Fruit fly (Drosophila melanogaster) whole organism, embryonic: Measurements from ENCODE around the gene CG6023.

Experiments
- Bgb ChIP-seq: fragments of 200-800 bp; sonication (Bioruptor generic); IDR thresholded peaks from 2 replicates; pipeline ENCODE4 v1.3.6; 2022; ENCODE audit warnings: missing biosample characterization, missing genetic modification characterization; ENCODE audit not compliant: partially characterized antibody
- Bteb2 ChIP-seq: fragments of 200-800 bp; sonication (Bioruptor generic); optimal IDR thresholded peaks from 2 replicates; lab custom pipeline; 2016; ENCODE audit warnings: missing biosample characterization, missing genetic modification characterization
- CG10654 ChIP-seq: fragments of 200-800 bp; sonication (Bioruptor generic); optimal IDR thresholded peaks from 2 replicates; lab custom pipeline; 2016; ENCODE audit warnings: missing biosample characterization, missing genetic modification characterization
- CG11456 ChIP-seq: fragments of 200-800 bp; sonication (Bioruptor generic); IDR thresholded peaks from 3 replicates; pipeline ENCODE4 v1.3.6; 2022; ENCODE audit warnings: missing biosample characterization, missing genetic modification characterization
- CG11560 ChIP-seq: fragments of 200-800 bp; sonication (Bioruptor generic); IDR thresholded peaks from 3 replicates; pipeline ENCODE4 v1.3.6; 2022; ENCODE audit warnings: missing biosample characterization, missing genetic modification characterization
- CG12071 ChIP-seq: fragments of 200-800 bp; sonication (Bioruptor generic); optimal IDR thresholded peaks from 3 replicates; lab custom pipeline; 2018; ENCODE audit warnings: missing biosample characterization, mild to moderate bottlenecking, missing genetic modification characterization
- CG12104 ChIP-seq: fragments of 200-800 bp; sonication (Bioruptor generic); optimal IDR thresholded peaks from 3 replicates; lab custom pipeline; 2016; ENCODE audit warnings: missing biosample characterization, missing genetic modification characterization
- CG12744 ChIP-seq: fragments of 200-800 bp; sonication (Bioruptor generic); optimal IDR thresholded peaks from 2 replicates; lab custom pipeline; 2016; ENCODE audit warnings: missing biosample characterization, missing genetic modification characterization
- CG13624 ChIP-seq: fragments of 200-800 bp; sonication (Bioruptor generic); optimal IDR thresholded peaks from 2 replicates; lab custom pipeline; 2016; ENCODE audit warnings: missing biosample characterization, missing genetic modification characterization
- CG15073 ChIP-seq: fragments of 200-800 bp; sonication (Bioruptor generic); optimal IDR thresholded peaks from 2 replicates; lab custom pipeline; 2016; ENCODE audit warnings: missing biosample characterization, missing genetic modification characterization
- CG15479 ChIP-seq: fragments of 200-800 bp; sonication (Bioruptor generic); optimal IDR thresholded peaks from 3 replicates; lab custom pipeline; 2019; ENCODE audit warnings: missing biosample characterization, mild to moderate bottlenecking, missing genetic modification characterization, moderate library complexity
- CG15696 ChIP-seq: fragments of 200-800 bp; sonication (Bioruptor generic); optimal IDR thresholded peaks from 2 replicates; lab custom pipeline; 2019; ENCODE audit warnings: missing biosample characterization, mild to moderate bottlenecking, missing genetic modification characterization, moderate library complexity
- CG1603 ChIP-seq: fragments of 200-800 bp; sonication (Bioruptor generic); optimal IDR thresholded peaks from 2 replicates; lab custom pipeline; 2019; ENCODE audit warnings: missing biosample characterization, mild to moderate bottlenecking, missing genetic modification characterization, moderate library complexity
- CG1832 ChIP-seq: fragments of 200-800 bp; sonication (Bioruptor generic); optimal IDR thresholded peaks from 2 replicates; lab custom pipeline; 2017; ENCODE audit warnings: missing biosample characterization, mild to moderate bottlenecking, missing genetic modification characterization, inconsistent platforms
- CG31365 ChIP-seq: fragments of 200-800 bp; sonication (Bioruptor generic); optimal IDR thresholded peaks from 2 replicates; lab custom pipeline; 2018; ENCODE audit warnings: missing biosample characterization, mild to moderate bottlenecking, missing genetic modification characterization
- CG34422 ChIP-seq: fragments of 200-800 bp; sonication (Bioruptor generic); IDR thresholded peaks from 3 replicates; pipeline ENCODE4 v1.3.6; 2022; ENCODE audit warnings: missing biosample characterization, missing genetic modification characterization
- CG4282 ChIP-seq: fragments of 200-800 bp; sonication (Bioruptor generic); optimal IDR thresholded peaks from 2 replicates; lab custom pipeline; 2016; ENCODE audit warnings: missing biosample characterization, missing genetic modification characterization
- CG6175 ChIP-seq: fragments of 200-800 bp; sonication (Bioruptor generic); IDR thresholded peaks from 3 replicates; pipeline ENCODE4 v1.3.6; 2022; ENCODE audit warnings: missing biosample characterization, missing genetic modification characterization
- CG6813 ChIP-seq: fragments of 200-800 bp; sonication (Bioruptor generic); optimal IDR thresholded peaks from 2 replicates; lab custom pipeline; 2017; ENCODE audit warnings: missing biosample characterization, missing genetic modification characterization, mild to moderate bottlenecking, moderate library complexity, missing genetic modification reagents
- Ets65A ChIP-seq: fragments of 200-800 bp; sonication (Bioruptor generic); peaks from one replicate; lab custom pipeline; 2016; ENCODE audit warnings: missing biosample characterization, missing genetic modification characterization
- Fer1 ChIP-seq: fragments of 200-800 bp; sonication (Bioruptor generic); optimal IDR thresholded peaks from 2 replicates; lab custom pipeline; 2017; ENCODE audit warnings: missing biosample characterization, mild to moderate bottlenecking, missing genetic modification characterization
- H15 ChIP-seq: fragments of 200-800 bp; sonication (Bioruptor generic); IDR thresholded peaks from 3 replicates; pipeline ENCODE4 v1.3.6; 2022; ENCODE audit warnings: missing biosample characterization, missing genetic modification characterization
- Hand ChIP-seq: fragments of 200-800 bp; sonication (Bioruptor generic); optimal IDR thresholded peaks from 2 replicates; lab custom pipeline; 2017; ENCODE audit warnings: mild to moderate bottlenecking, missing biosample characterization, missing genetic modification reagents, missing genetic modification characterization
- Hr3 ChIP-seq: fragments of 200-800 bp; sonication (Bioruptor generic); optimal IDR thresholded peaks from 3 replicates; lab custom pipeline; 2016; ENCODE audit warnings: missing biosample characterization, missing genetic modification characterization
- Kr ChIP-seq: fragments of 200-800 bp; sonication (Bioruptor generic); optimal IDR thresholded peaks from 2 replicates; lab custom pipeline; 2017; ENCODE audit warnings: missing biosample characterization, mild to moderate bottlenecking, missing genetic modification characterization
- MBD-R2 ChIP-seq: fragments of 200-800 bp; sonication (Bioruptor generic); IDR thresholded peaks from 2 replicates; pipeline ENCODE4 v1.3.6; 2022; ENCODE audit warnings: missing biosample characterization, missing genetic modification characterization
- Nf-YA ChIP-seq: fragments of 200-800 bp; sonication (Bioruptor generic); IDR thresholded peaks from 2 replicates; pipeline ENCODE4 v1.3.6; 2022; ENCODE audit warnings: missing biosample characterization, missing genetic modification characterization
- Nf-YB ChIP-seq: fragments of 200-800 bp; sonication (Bioruptor generic); optimal IDR thresholded peaks from 3 replicates; lab custom pipeline; 2019; ENCODE audit warnings: missing biosample characterization, mild to moderate bottlenecking, missing genetic modification characterization, moderate library complexity
- NfI ChIP-seq: fragments of 200-800 bp; sonication (Bioruptor generic); optimal IDR thresholded peaks from 3 replicates; lab custom pipeline; 2018; ENCODE audit warnings: missing biosample characterization, mild to moderate bottlenecking, missing genetic modification characterization, moderate library complexity
- Rx ChIP-seq: fragments of 200-800 bp; sonication (Bioruptor generic); IDR thresholded peaks from 2 replicates; pipeline ENCODE4 v1.3.6; 2022; ENCODE audit warnings: missing biosample characterization, missing genetic modification characterization
- TFAM ChIP-seq: fragments of 200-800 bp; sonication (Bioruptor generic); optimal IDR thresholded peaks from 2 replicates; lab custom pipeline; 2017; ENCODE audit warnings: missing biosample characterization, missing genetic modification characterization, inconsistent platforms
- Tbp ChIP-seq: fragments of >200 bp; optimal IDR thresholded peaks from 2 replicates; lab custom pipeline; 2018; ENCODE audit warnings: missing biosample characterization, missing genetic modification characterization
- Xbp1 ChIP-seq: fragments of 200-800 bp; sonication (Bioruptor generic); optimal IDR thresholded peaks from 3 replicates; lab custom pipeline; 2016; ENCODE audit warnings: missing biosample characterization, mild to moderate bottlenecking, missing genetic modification characterization
- croc ChIP-seq: fragments of 200-800 bp; sonication (Bioruptor generic); conservative IDR thresholded peaks from 3 replicates; pipeline ENCODE4 v1.3.6; 2022; ENCODE audit warnings: missing biosample characterization, missing genetic modification characterization
- crol ChIP-seq: fragments of 200-800 bp; sonication (Bioruptor generic); IDR thresholded peaks from 2 replicates; pipeline ENCODE4 v1.3.6; 2022; ENCODE audit warnings: missing biosample characterization, missing genetic modification characterization
- dysf ChIP-seq: fragments of 200-800 bp; sonication (Bioruptor generic); IDR thresholded peaks from 3 replicates; pipeline ENCODE4 v1.3.6; 2022; ENCODE audit warnings: missing biosample characterization, missing genetic modification characterization
- grn ChIP-seq: fragments of 200-800 bp; sonication (Bioruptor generic); optimal IDR thresholded peaks from 3 replicates; lab custom pipeline; 2017; ENCODE audit warnings: missing biosample characterization, missing genetic modification characterization
- h ChIP-seq: fragments of >200 bp; optimal IDR thresholded peaks from 2 replicates; lab custom pipeline; 2017
- hbn ChIP-seq: fragments of 200-800 bp; sonication (Bioruptor generic); IDR thresholded peaks from 2 replicates; pipeline ENCODE4 v1.3.6; 2022; ENCODE audit warnings: missing biosample characterization, missing genetic modification characterization; ENCODE audit not compliant: partially characterized antibody
- knrl ChIP-seq: fragments of 200-800 bp; sonication (Bioruptor generic); IDR thresholded peaks from 3 replicates; pipeline ENCODE4 v1.3.6; 2022; ENCODE audit warnings: missing biosample characterization, missing genetic modification characterization; ENCODE audit not compliant: partially characterized antibody
- maf-S ChIP-seq: fragments of 200-800 bp; sonication (Bioruptor generic); optimal IDR thresholded peaks from 2 replicates; lab custom pipeline; 2016; ENCODE audit warnings: missing biosample characterization, missing genetic modification characterization
- nom ChIP-seq: fragments of 200-800 bp; sonication (Bioruptor generic); optimal IDR thresholded peaks from 2 replicates; lab custom pipeline; 2017; ENCODE audit warnings: missing biosample characterization, missing genetic modification characterization, mild to moderate bottlenecking, moderate library complexity, missing genetic modification reagents
- p53 ChIP-seq: fragments of 200-800 bp; sonication (Bioruptor generic); optimal IDR thresholded peaks from 2 replicates; lab custom pipeline; 2016; ENCODE audit warnings: missing biosample characterization, missing genetic modification characterization
- peb ChIP-seq: fragments of 200-800 bp; sonication (Bioruptor generic); IDR thresholded peaks from 2 replicates; pipeline ENCODE4 v1.3.6; 2022; ENCODE audit warnings: missing biosample characterization, missing genetic modification characterization
- pho ChIP-seq: fragments of 200-800 bp; sonication (Bioruptor generic); optimal IDR thresholded peaks from 2 replicates; lab custom pipeline; 2016; ENCODE audit warnings: missing biosample characterization, missing genetic modification characterization
- pita ChIP-seq: fragments of 200-800 bp; sonication (Bioruptor generic); optimal IDR thresholded peaks from 2 replicates; lab custom pipeline; 2017; ENCODE audit warnings: missing biosample characterization, mild to moderate bottlenecking, missing genetic modification characterization
- sens ChIP-seq: fragments of 200-800 bp; sonication (Bioruptor generic); peaks from one replicate; lab custom pipeline; 2016; ENCODE audit warnings: missing biosample characterization, missing genetic modification characterization
- slp2 ChIP-seq: fragments of 200-800 bp; sonication (Bioruptor generic); optimal IDR thresholded peaks from 2 replicates; lab custom pipeline; 2016; ENCODE audit warnings: missing biosample characterization, missing genetic modification characterization
- tll ChIP-seq, 2 experiments: fragments of 200-800 bp in 1 of 2; fragments of >200 bp in 1 of 2; sonication (Bioruptor generic) in 1 of 2; optimal IDR thresholded peaks; 2 replicates each; lab custom pipeline; 2017 to 2019; ENCODE audit warnings: missing biosample characterization in 2 of 2, missing genetic modification characterization in 2 of 2, mild to moderate bottlenecking in 1 of 2, moderate library complexity in 1 of 2
- trh ChIP-seq: fragments of 200-800 bp; sonication (Bioruptor generic); optimal IDR thresholded peaks from 2 replicates; lab custom pipeline; 2016; ENCODE audit warnings: missing biosample characterization, missing genetic modification characterization

The CG6023 gene

DNA sequence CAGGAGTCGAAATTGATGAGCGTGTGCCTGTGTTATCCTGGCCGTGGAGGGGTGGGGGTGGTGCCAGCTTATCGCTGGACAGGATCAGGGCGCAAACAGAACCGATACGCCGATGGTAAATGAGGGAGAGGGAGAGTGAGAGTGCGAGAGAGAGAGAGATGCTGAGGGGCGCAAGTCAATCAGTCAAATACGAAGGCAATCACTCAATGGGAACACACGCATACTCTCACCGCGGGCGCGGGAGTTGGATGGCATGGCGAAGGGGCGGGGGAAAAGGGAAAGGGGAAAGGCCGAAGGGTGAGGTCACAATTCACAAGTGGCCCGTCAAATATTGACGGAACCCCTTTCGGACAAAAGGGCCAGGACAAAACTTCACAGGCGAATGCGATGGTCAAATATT is 32.3 kb downstream of the CG6023 start:
- TF ChIP-seq CG4282 (GFP tag; lab: Kevin White, UChicago) (no peak), Rx (GFP tag; lab: Robert Waterston, UW) (no peak), hbn (GFP tag; lab: Robert Waterston, UW) (no peak), Bgb (no peak), CG15479 (GFP tag; lab: Kevin White, UChicago) (peak; percentile 67), MBD-R2 (GFP tag; lab: Robert Waterston, UW) (no peak), Ets65A (GFP tag; lab: Kevin White, UChicago) (peak; percentile 23), croc (no peak), H15 (GFP tag; lab: Robert Waterston, UW) (no peak), Bteb2 (GFP tag; lab: Kevin White, UChicago) (no peak), Fer1 (GFP tag; lab: Kevin White, UChicago) (no peak), dysf (GFP tag; lab: Robert Waterston, UW) (no peak), sens (peak; percentile 1), Nf-YA (no peak), CG11456 (GFP tag; lab: Robert Waterston, UW) (no peak), nom (GFP tag; lab: Kevin White, UChicago) (no peak), maf-S (GFP tag; lab: Kevin White, UChicago) (no peak), TFAM (GFP tag; lab: Kevin White, UChicago) (no peak), Nf-YB (no peak), CG6175 (GFP tag; lab: Robert Waterston, UW) (no peak), CG11560 (tag; lab: Robert Waterston, UW) (no peak), Tbp (GFP tag; lab: Kevin White, UChicago) (no peak), CG6813 (GFP tag; lab: Kevin White, UChicago) (no peak), CG15696 (tag; lab: Kevin White, UChicago) (peak; percentile 2), crol (GFP tag; lab: Robert Waterston, UW) (peak; percentile 78), NfI (GFP tag; lab: Kevin White, UChicago) (no peak), CG1832 (GFP tag; lab: Kevin White, UChicago) (peak; percentile 6), CG12071 (GFP tag; lab: Kevin White, UChicago) (no peak), Hr3 (GFP tag; lab: Kevin White, UChicago) (no peak), CG12104 (GFP tag; lab: Kevin White, UChicago) (no peak), slp2 (no peak), Hand (GFP tag; lab: Kevin White, UChicago) (no peak), pita (GFP tag; lab: Kevin White, UChicago) (no peak), CG1603 (no peak), p53 (GFP tag; lab: Kevin White, UChicago) (no peak), grn (GFP tag; lab: Kevin White, UChicago) (peak; percentile 16), CG13624 (no peak), tll (GFP tag; optimal IDR thresholded peaks at IDR 0.05; lab: Kevin White, UChicago) (peak in 1 of 2 experiments; percentile 90), CG10654 (no peak), h (lab: Kevin White, UChicago) (no peak), pho (GFP tag; lab: Kevin White, UChicago) (no peak), Kr (GFP tag; lab: Kevin White, UChicago) (peak; percentile 51), CG12744 (no peak), peb (GFP tag; lab: Robert Waterston, UW) (no peak), knrl (GFP tag; lab: Robert Waterston, UW) (no peak), trh (GFP tag; lab: Kevin White, UChicago) (no peak), Xbp1 (GFP tag; lab: Kevin White, UChicago) (no peak), CG15073 (GFP tag; lab: Kevin White, UChicago) (no peak), CG31365 (tag; lab: Kevin White, UChicago) (no peak), CG34422 (GFP tag; lab: Robert Waterston, UW) (no peak)
